Fruit fly (Drosophila melanogaster): ENCODE data around the gene mtrm.

The mtrm gene

DNA sequence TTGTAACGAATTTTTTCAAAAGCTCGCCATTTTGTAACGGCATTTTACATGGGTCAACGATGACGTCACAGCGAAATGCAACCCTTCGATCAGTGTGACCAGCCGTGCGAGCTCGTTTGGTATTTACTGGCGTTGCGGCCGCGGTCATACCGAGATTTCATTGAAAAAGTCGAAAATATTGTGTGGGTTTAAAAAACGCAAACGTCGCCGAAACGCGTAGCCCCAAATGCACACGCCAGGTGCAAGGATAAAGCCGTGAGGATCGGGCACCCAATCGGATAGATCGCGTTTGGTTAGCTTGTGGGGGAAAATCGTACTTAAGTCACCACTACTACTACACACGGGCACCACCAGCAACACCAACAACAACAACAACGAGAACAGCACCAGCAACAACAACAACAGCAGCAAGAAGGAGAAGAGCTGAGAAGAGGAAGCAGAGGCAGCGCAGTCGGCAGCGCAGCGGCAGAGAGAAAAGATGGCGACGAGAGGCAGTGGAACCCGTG lies 12.1 kb downstream of the mtrm start, which contains the start of gene Cbl (continued):
- TF ChIP-seq CG3847 (GFP tag; IDR thresholded peaks at IDR 0.05): peak; percentile 34; the same call in 1 of the 2 replicates
- no peak for TF ChIP-seq Ptx1 (GFP tag; IDR thresholded peaks at IDR 0.05)
- TF ChIP-seq gem (tag; optimal IDR thresholded peaks at IDR 0.05): peak; percentile 20
- TF ChIP-seq CG5180 (GFP tag; optimal IDR thresholded peaks at IDR 0.05): no peak
- TF ChIP-seq HHEX (GFP tag; optimal IDR thresholded peaks at IDR 0.05): peak; percentile 3
- TF ChIP-seq knrl (GFP tag; IDR thresholded peaks at IDR 0.05; ENCODE audit: partially characterized antibody): peak; percentile 22; the same call in 1 of the 3 replicates
- TF ChIP-seq pum (GFP tag; optimal IDR thresholded peaks at IDR 0.05): no peak
- TF ChIP-seq gce (GFP tag; IDR thresholded peaks at IDR 0.05): no peak
- TF ChIP-seq CG15696 (tag; optimal IDR thresholded peaks at IDR 0.05): no peak
- no peak for TF ChIP-seq ATbp (GFP tag; optimal IDR thresholded peaks at IDR 0.05)
- no peak for TF ChIP-seq grau (tag; optimal IDR thresholded peaks at IDR 0.05)
- TF ChIP-seq bab2 (GFP tag; optimal IDR thresholded peaks at IDR 0.05): no peak
- no peak for TF ChIP-seq sug (tag; optimal IDR thresholded peaks at IDR 0.05)
- peak; percentile 29 for TF ChIP-seq CG12299 (tag; optimal IDR thresholded peaks at IDR 0.05)
- TF ChIP-seq sim (GFP tag; IDR thresholded peaks at IDR 0.05): no peak
- TF ChIP-seq fd102C (GFP tag; optimal IDR thresholded peaks at IDR 0.05): peak; percentile 10
- no peak for TF ChIP-seq pan (optimal IDR thresholded peaks at IDR 0.05)
- peak in 1 of 2 experiments; percentile 11 for TF ChIP-seq pan (GFP tag; optimal IDR thresholded peaks at IDR 0.05 in 1 of 2, IDR thresholded peaks at IDR 0.05 in 1 of 2)
- TF ChIP-seq Myb (GFP tag; optimal IDR thresholded peaks at IDR 0.05): peak; percentile 99
- TF ChIP-seq D19A (tag; optimal IDR thresholded peaks at IDR 0.05): no peak
- no peak for TF ChIP-seq Blimp-1 (GFP tag; optimal IDR thresholded peaks at IDR 0.05)
- no peak for TF ChIP-seq CG6175 (GFP tag; IDR thresholded peaks at IDR 0.05)
- peak; percentile 3 for TF ChIP-seq Xbp1 (GFP tag; optimal IDR thresholded peaks at IDR 0.05)
- 0 out of 2 replicates have a peak, but pooled peaks have one; percentile 10 for TF ChIP-seq Xrp1 (GFP tag; IDR thresholded peaks at IDR 0.05)
- peak; percentile 70 for TF ChIP-seq HmgZ (tag; optimal IDR thresholded peaks at IDR 0.05)
- no peak for TF ChIP-seq jigr1 (GFP tag; IDR thresholded peaks at IDR 0.05)
- no peak for TF ChIP-seq sob (GFP tag; IDR thresholded peaks at IDR 0.05)
- no peak for TF ChIP-seq hb (GFP tag; IDR thresholded peaks at IDR 0.05; ENCODE audit: partially characterized antibody)
- no peak for TF ChIP-seq trh (GFP tag; optimal IDR thresholded peaks at IDR 0.05)
- peak; percentile 60 for TF ChIP-seq HmgD (GFP tag; optimal IDR thresholded peaks at IDR 0.05)
- no peak for TF ChIP-seq CG1602 (GFP tag; optimal IDR thresholded peaks at IDR 0.05)
- no peak for TF ChIP-seq Rfx (GFP tag; IDR thresholded peaks at IDR 0.05)
- no peak for TF ChIP-seq nmo (GFP tag; optimal IDR thresholded peaks at IDR 0.05)
- no peak for TF ChIP-seq dimm (GFP tag; IDR thresholded peaks at IDR 0.05)
- no peak for TF ChIP-seq Camta (GFP tag; optimal IDR thresholded peaks at IDR 0.05)
- no peak for TF ChIP-seq H2.0 (GFP tag; IDR thresholded peaks at IDR 0.05)
- TF ChIP-seq CG17912 (GFP tag; optimal IDR thresholded peaks at IDR 0.05): peak; percentile 46
- peak; percentile 7 for TF ChIP-seq Atf-2 (GFP tag; optimal IDR thresholded peaks at IDR 0.05)
- TF ChIP-seq BEAF-32 (GFP tag; optimal IDR thresholded peaks at IDR 0.05): peak; percentile 49
- TF ChIP-seq row (GFP tag; IDR thresholded peaks at IDR 0.05): peak; percentile 27; the same call in 1 of the 3 replicates
- TF ChIP-seq Nf-YA (GFP tag; IDR thresholded peaks at IDR 0.05): no peak
- peak; percentile 23; the same call in 1 of the 2 replicates for TF ChIP-seq onecut (GFP tag; IDR thresholded peaks at IDR 0.05)
- no peak for TF ChIP-seq CG7357 (GFP tag; IDR thresholded peaks at IDR 0.05)
- peak; percentile 9 for TF ChIP-seq wek (GFP tag; optimal IDR thresholded peaks at IDR 0.05)
- no peak for TF ChIP-seq abd-A (tag; optimal IDR thresholded peaks at IDR 0.05)
- TF ChIP-seq CG12659 (GFP tag; optimal IDR thresholded peaks at IDR 0.05): peak; percentile 83
- TF ChIP-seq hkb (optimal IDR thresholded peaks at IDR 0.05): no peak
- no peak for TF ChIP-seq hkb (GFP tag; IDR thresholded peaks at IDR 0.05)
- no peak for TF ChIP-seq usp (GFP tag; optimal IDR thresholded peaks at IDR 0.05)
- TF ChIP-seq bsh (GFP tag; optimal IDR thresholded peaks at IDR 0.05): peak in 1 of 2 experiments; percentile 26
- no peak for TF ChIP-seq slp2 (GFP tag; optimal IDR thresholded peaks at IDR 0.05)
